Worm (Caenorhabditis elegans) whole organism, young adult: Measurements from ENCODE around the gene T06D8.10.

ENCODE experiments used
- B0336.3 ChIP-seq: fragments of 200-800 bp; sonication (Bioruptor generic); IDR thresholded peaks from 2 replicates; pipeline ENCODE4 v1.3.6; 2022; ENCODE audit warnings: missing genetic modification characterization, missing compliant biosample characterization
- C06A6.2 ChIP-seq: fragments of 200-800 bp; sonication (Bioruptor generic); conservative IDR thresholded peaks from 2 replicates; pipeline ENCODE4 v1.3.6; 2022; ENCODE audit warnings: missing genetic modification characterization, missing compliant biosample characterization
- C17E4.6 ChIP-seq: fragments of 200-800 bp; sonication (Bioruptor generic); IDR thresholded peaks from 2 replicates; pipeline ENCODE4 v1.3.6; 2022; ENCODE audit warnings: missing genetic modification reagents, missing genetic modification characterization, missing compliant biosample characterization
- F22D6.2 ChIP-seq: sonication (generic microtip); optimal IDR thresholded peaks from 2 replicates; lab custom pipeline; 2016; ENCODE audit warnings: mild to moderate bottlenecking, missing genetic modification characterization, missing compliant biosample characterization
- F57C9.4 ChIP-seq: sonication (generic microtip); optimal IDR thresholded peaks from 2 replicates; lab custom pipeline; 2017; ENCODE audit warnings: mild to moderate bottlenecking, missing genetic modification characterization, missing compliant biosample characterization
- T26A5.8 ChIP-seq: sonication (generic microtip); optimal IDR thresholded peaks from 2 replicates; lab custom pipeline; 2016; ENCODE audit warnings: missing genetic modification characterization, missing compliant biosample characterization
- Y53F4B.3 ChIP-seq: fragments of 200-800 bp; sonication (Bioruptor generic); IDR thresholded peaks from 2 replicates; pipeline ENCODE4 v1.3.6; 2022; ENCODE audit warnings: missing genetic modification reagents, missing genetic modification characterization, missing compliant biosample characterization
- akir-1 ChIP-seq: fragments of 200-800 bp; sonication (Bioruptor generic); optimal IDR thresholded peaks from 2 replicates; lab custom pipeline; 2018; ENCODE audit warnings: mild to moderate bottlenecking, missing genetic modification characterization, moderate library complexity, missing compliant biosample characterization
- attf-5 ChIP-seq: fragments of 200-800 bp; sonication (Bioruptor generic); optimal IDR thresholded peaks from 2 replicates; lab custom pipeline; 2018; ENCODE audit warnings: mild to moderate bottlenecking, missing genetic modification characterization, missing compliant biosample characterization
- bed-1 ChIP-seq: fragments of 200-800 bp; sonication (Bioruptor generic); IDR thresholded peaks from 2 replicates; pipeline ENCODE4 v1.3.6; 2022; ENCODE audit warnings: missing genetic modification reagents, missing genetic modification characterization, missing compliant biosample characterization
- ccch-3 ChIP-seq: fragments of 200-800 bp; sonication (Bioruptor generic); optimal IDR thresholded peaks from 2 replicates; lab custom pipeline; 2018; ENCODE audit warnings: mild to moderate bottlenecking, missing genetic modification characterization, missing compliant biosample characterization
- ceh-100 ChIP-seq: fragments of 200-800 bp; sonication (Bioruptor generic); IDR thresholded peaks from 2 replicates; pipeline ENCODE4 v1.3.6; 2022; ENCODE audit warnings: missing genetic modification reagents, missing genetic modification characterization, missing compliant biosample characterization
- ceh-27 ChIP-seq: fragments of 200-800 bp; sonication (Bioruptor generic); optimal IDR thresholded peaks from 2 replicates; lab custom pipeline; 2018; ENCODE audit warnings: mild to moderate bottlenecking, missing genetic modification characterization, moderate library complexity, missing compliant biosample characterization
- ceh-58 ChIP-seq: fragments of 200-800 bp; sonication (Bioruptor generic); IDR thresholded peaks from 2 replicates; pipeline ENCODE4 v1.3.6; 2022; ENCODE audit warnings: missing genetic modification characterization, missing compliant biosample characterization
- ceh-79 ChIP-seq: sonication (generic microtip); optimal IDR thresholded peaks from 2 replicates; lab custom pipeline; 2017; ENCODE audit warnings: mild to moderate bottlenecking, missing genetic modification characterization, missing compliant biosample characterization
- chd-7 ChIP-seq: sonication (generic microtip); optimal IDR thresholded peaks from 2 replicates; lab custom pipeline; 2016; ENCODE audit warnings: mild to moderate bottlenecking, missing genetic modification characterization, moderate library complexity, missing compliant biosample characterization
- dox-1 ChIP-seq: fragments of 200-800 bp; sonication (Bioruptor generic); IDR thresholded peaks from 2 replicates; pipeline ENCODE4 v1.3.6; 2022; ENCODE audit warnings: missing genetic modification reagents, missing genetic modification characterization, missing compliant biosample characterization
- dpff-1 ChIP-seq: sonication (generic microtip); optimal IDR thresholded peaks from 2 replicates; lab custom pipeline; 2017; ENCODE audit warnings: mild to moderate bottlenecking, missing genetic modification characterization, missing compliant biosample characterization
- dpl-1 ChIP-seq: fragments of 150-350 bp; optimal IDR thresholded peaks from 2 replicates; lab custom pipeline; 2014; ENCODE audit warnings: missing biosample characterization, missing genetic modification reagents, missing genetic modification characterization
- efl-1 ChIP-seq: fragments of 150-350 bp; optimal IDR thresholded peaks from 2 replicates; lab custom pipeline; 2014; ENCODE audit warnings: missing biosample characterization, missing genetic modification reagents, missing genetic modification characterization
- egl-44 ChIP-seq: fragments of 200-800 bp; sonication (Bioruptor generic); IDR thresholded peaks from 2 replicates; pipeline ENCODE4 v1.3.6; 2022; ENCODE audit warnings: missing genetic modification reagents, missing genetic modification characterization, missing compliant biosample characterization
- ets-4 ChIP-seq: fragments of 200-800 bp; sonication (Bioruptor generic); optimal IDR thresholded peaks from 2 replicates; lab custom pipeline; 2018; ENCODE audit warnings: mild to moderate bottlenecking, missing genetic modification characterization, missing compliant biosample characterization
- hlh-12 ChIP-seq: sonication (generic microtip); optimal IDR thresholded peaks from 2 replicates; lab custom pipeline; 2016; ENCODE audit warnings: missing genetic modification characterization, missing compliant biosample characterization
- hlh-26 ChIP-seq: fragments of 200-800 bp; sonication (Bioruptor generic); conservative IDR thresholded peaks from 2 replicates; pipeline ENCODE4 v1.3.6; 2022; ENCODE audit warnings: missing genetic modification reagents, missing genetic modification characterization, missing compliant biosample characterization
- let-526 ChIP-seq: fragments of 200-800 bp; sonication (Bioruptor generic); IDR thresholded peaks from 2 replicates; pipeline ENCODE4 v1.3.6; 2022; ENCODE audit warnings: missing genetic modification reagents, missing genetic modification characterization, missing compliant biosample characterization
- lin-35 ChIP-seq, 3 experiments: fragments of 150-350 bp in 2 of 3; sonication (generic microtip) in 1 of 3; optimal IDR thresholded peaks; 2 replicates each; lab custom pipeline; 2014 to 2018; ENCODE audit warnings: missing biosample characterization in 3 of 3, missing genetic modification characterization in 3 of 3, missing genetic modification reagents in 3 of 3
- lin-40 ChIP-seq: sonication (generic microtip); optimal IDR thresholded peaks from 2 replicates; lab custom pipeline; 2016; ENCODE audit warnings: missing genetic modification characterization, mild to moderate bottlenecking, missing compliant biosample characterization, missing genotype, missing genetic modification reagents
- lir-1 ChIP-seq: fragments of 200-800 bp; sonication (Bioruptor generic); conservative IDR thresholded peaks from 2 replicates; pipeline ENCODE4 v1.3.6; 2022; ENCODE audit warnings: missing genetic modification reagents, missing genetic modification characterization, missing compliant biosample characterization
- madf-6 ChIP-seq: fragments of 200-800 bp; sonication (Bioruptor generic); IDR thresholded peaks from 2 replicates; pipeline ENCODE4 v1.3.6; 2022; ENCODE audit warnings: missing genetic modification reagents, missing genetic modification characterization, missing compliant biosample characterization
- madf-8 ChIP-seq: fragments of 200-800 bp; sonication (Bioruptor generic); conservative IDR thresholded peaks from 2 replicates; pipeline ENCODE4 v1.3.6; 2022; ENCODE audit warnings: missing genetic modification reagents, missing genetic modification characterization, missing compliant biosample characterization
- mcd-1 ChIP-seq: fragments of 200-800 bp; sonication (Bioruptor generic); IDR thresholded peaks from 2 replicates; pipeline ENCODE4 v1.3.6; 2022; ENCODE audit warnings: missing genetic modification reagents, missing genetic modification characterization, missing compliant biosample characterization
- nfyb-1 ChIP-seq: fragments of 200-800 bp; sonication (Bioruptor generic); IDR thresholded peaks from 2 replicates; pipeline ENCODE4 v1.3.6; 2022; ENCODE audit warnings: missing genetic modification reagents, missing genetic modification characterization, missing compliant biosample characterization
- nhr-179 ChIP-seq: sonication (generic microtip); optimal IDR thresholded peaks from 2 replicates; lab custom pipeline; 2016; ENCODE audit warnings: mild to moderate bottlenecking, missing genetic modification characterization, missing compliant biosample characterization
- nhr-80 ChIP-seq: sonication (generic microtip); optimal IDR thresholded peaks from 2 replicates; lab custom pipeline; 2016; ENCODE audit warnings: missing genetic modification characterization, missing compliant biosample characterization
- pbrm-1 ChIP-seq: fragments of 200-800 bp; sonication (Bioruptor generic); IDR thresholded peaks from 2 replicates; pipeline ENCODE4 v1.3.6; 2022; ENCODE audit warnings: missing genetic modification reagents, missing genetic modification characterization, missing compliant biosample characterization
- repo-1 ChIP-seq: sonication (generic microtip); optimal IDR thresholded peaks from 2 replicates; lab custom pipeline; 2017; ENCODE audit warnings: mild to moderate bottlenecking, missing genetic modification characterization, missing compliant biosample characterization
- sea-2 ChIP-seq: fragments of 200-800 bp; sonication (Bioruptor generic); IDR thresholded peaks from 2 replicates; pipeline ENCODE4 v1.3.6; 2022; ENCODE audit warnings: missing genetic modification characterization, missing compliant biosample characterization
- snpc-3.4 ChIP-seq: sonication (generic microtip); optimal IDR thresholded peaks from 2 replicates; lab custom pipeline; 2017; ENCODE audit warnings: missing genetic modification characterization, mild to moderate bottlenecking, missing compliant biosample characterization, antibody characterized with exemption, moderate library complexity, missing genotype, missing genetic modification reagents
- snpc-4 ChIP-seq, 5 experiments: fragments of 150-350 bp in 1 of 5; sonication (generic microtip) in 4 of 5; optimal IDR thresholded peaks; 2 replicates each; lab custom pipeline; 2014 to 2018; ENCODE audit warnings: missing genetic modification characterization in 5 of 5, missing biosample characterization in 3 of 5, antibody characterized with exemption in 2 of 5, mild to moderate bottlenecking in 2 of 5, missing compliant biosample characterization in 2 of 5, missing genotype in 2 of 5, moderate library complexity in 2 of 5, missing genetic modification reagents in 1 of 5
- somi-1 ChIP-seq: fragments of 200-800 bp; sonication (Bioruptor generic); optimal IDR thresholded peaks from 2 replicates; lab custom pipeline; 2018; ENCODE audit warnings: mild to moderate bottlenecking, missing genetic modification characterization, missing compliant biosample characterization
- sptf-2 ChIP-seq: fragments of 200-800 bp; sonication (Bioruptor generic); optimal IDR thresholded peaks from 2 replicates; lab custom pipeline; 2018; ENCODE audit warnings: mild to moderate bottlenecking, missing genetic modification characterization, missing compliant biosample characterization
- tlf-1 ChIP-seq: fragments of 200-800 bp; sonication (Bioruptor generic); optimal IDR thresholded peaks from 2 replicates; lab custom pipeline; 2018; ENCODE audit warnings: mild to moderate bottlenecking, missing genetic modification characterization, missing compliant biosample characterization
- unc-62 ChIP-seq: fragments of 150-350 bp; optimal IDR thresholded peaks from 2 replicates; lab custom pipeline; 2014; ENCODE audit warnings: missing biosample characterization, missing genetic modification reagents, missing genetic modification characterization
- xnd-1 ChIP-seq: sonication (generic microtip); optimal IDR thresholded peaks from 2 replicates; lab custom pipeline; 2016; ENCODE audit warnings: missing genotype, missing genetic modification reagents, missing genetic modification characterization, missing compliant biosample characterization
- zfh-2 ChIP-seq: fragments of 200-800 bp; sonication (Bioruptor generic); conservative IDR thresholded peaks from 2 replicates; pipeline ENCODE4 v1.3.6; 2022; ENCODE audit warnings: missing genetic modification reagents, missing genetic modification characterization, missing compliant biosample characterization
- zim-3 ChIP-seq: sonication (generic microtip); optimal IDR thresholded peaks from 2 replicates; lab custom pipeline; 2017; ENCODE audit warnings: mild to moderate bottlenecking, missing genetic modification characterization, moderate library complexity, missing compliant biosample characterization
- ztf-18 ChIP-seq: sonication (generic microtip); optimal IDR thresholded peaks from 2 replicates; lab custom pipeline; 2016; ENCODE audit warnings: missing genotype, mild to moderate bottlenecking, missing genetic modification characterization, missing compliant biosample characterization
- ztf-28 ChIP-seq: fragments of 200-800 bp; sonication (Bioruptor generic); IDR thresholded peaks from 2 replicates; pipeline ENCODE4 v1.3.6; 2022; ENCODE audit warnings: missing genetic modification reagents, missing genetic modification characterization, missing compliant biosample characterization
- ztf-3 ChIP-seq: fragments of 200-800 bp; sonication (Bioruptor generic); optimal IDR thresholded peaks from 2 replicates; lab custom pipeline; 2018; ENCODE audit warnings: mild to moderate bottlenecking, missing genetic modification characterization, missing compliant biosample characterization

T06D8.10 gene

DNA sequence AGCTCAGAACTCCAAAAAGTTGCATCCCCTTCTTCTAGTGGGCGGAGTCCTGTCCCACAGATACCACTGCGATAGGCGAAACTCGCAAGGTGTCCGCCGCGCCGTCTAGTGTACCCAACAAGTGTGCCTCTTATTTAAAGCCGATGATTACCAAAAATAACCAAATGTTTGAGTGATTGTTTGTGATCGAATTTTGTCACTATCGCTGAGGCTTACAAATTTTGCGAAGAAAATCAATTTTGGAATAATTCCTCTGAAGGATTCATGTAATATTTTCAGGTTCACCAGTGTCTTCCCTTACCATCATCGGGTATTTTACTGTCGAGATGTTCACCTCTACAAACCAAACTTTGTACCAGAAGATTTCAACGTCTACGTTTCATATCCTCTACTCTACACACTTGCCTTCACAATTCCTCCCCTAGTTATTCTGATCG is 23.3 kb downstream of the T06D8.10 start (continued):
- no peak for TF ChIP-seq F22D6.2 (tag; lab: Kevin White, UChicago)
- peak; percentile 85 for TF ChIP-seq madf-8 (GFP tag; lab: Robert Waterston, UW)
- TF ChIP-seq hlh-12 (tag; lab: Kevin White, UChicago): no peak
- TF ChIP-seq nfyb-1 (GFP tag; lab: Robert Waterston, UW): peak; percentile 86
- peak in 1 of 3 experiments; percentile 49 for TF ChIP-seq lin-35 (GFP tag; optimal IDR thresholded peaks at IDR 0.05; lab: Kevin White, UChicago)
- 0 out of 2 replicates have a peak, but pooled peaks have one; percentile 20 for TF ChIP-seq egl-44 (GFP tag; lab: Robert Waterston, UW)
- peak; percentile 81 for TF ChIP-seq lin-40
- no peak for TF ChIP-seq ccch-3 (GFP tag; lab: Kevin White, UChicago)
- no peak for TF ChIP-seq zim-3 (tag; lab: Kevin White, UChicago)
- TF ChIP-seq ztf-28 (GFP tag; lab: Robert Waterston, UW): 0 out of 2 replicates have a peak, but pooled peaks have one; percentile 17
- TF ChIP-seq attf-5 (GFP tag; lab: Kevin White, UChicago): peak; percentile 40
- no peak for TF ChIP-seq unc-62
- peak; percentile 23 for TF ChIP-seq chd-7 (tag; lab: Kevin White, UChicago)
- TF ChIP-seq nhr-179 (tag; lab: Kevin White, UChicago): peak; percentile 11
- no peak for TF ChIP-seq sptf-2 (GFP tag; lab: Kevin White, UChicago)
- TF ChIP-seq snpc-3.4 (tag; lab: Kevin White, UChicago): peak; percentile 98
- peak; percentile 76 for TF ChIP-seq repo-1 (tag; lab: Kevin White, UChicago)
- no peak for TF ChIP-seq let-526 (GFP tag; lab: Robert Waterston, UW)
- no peak for TF ChIP-seq F57C9.4 (tag; lab: Kevin White, UChicago)
- TF ChIP-seq C17E4.6 (GFP tag; lab: Robert Waterston, UW): peak; percentile 71; the same call in 1 of the 2 replicates
- peak; percentile 68 for TF ChIP-seq dpff-1
- no peak for TF ChIP-seq ztf-3 (GFP tag; lab: Kevin White, UChicago)
- TF ChIP-seq hlh-26: no peak
- TF ChIP-seq T26A5.8 (tag; lab: Kevin White, UChicago): no peak
- TF ChIP-seq ceh-79 (tag; lab: Kevin White, UChicago): no peak
- peak; percentile 82 for TF ChIP-seq xnd-1
- TF ChIP-seq ztf-18 (tag; lab: Kevin White, UChicago): peak; percentile 66
- peak; percentile 99 for TF ChIP-seq snpc-4 (GFP tag; optimal IDR thresholded peaks at IDR 0.05; lab: Kevin White, UChicago)
- TF ChIP-seq snpc-4 (tag; optimal IDR thresholded peaks at IDR 0.05; lab: Kevin White, UChicago): peak; percentile 99 to 100 (median 99)
- TF ChIP-seq nhr-80 (tag; lab: Kevin White, UChicago): peak; percentile 60
- peak; percentile 3 for TF ChIP-seq somi-1 (GFP tag; lab: Kevin White, UChicago)
- TF ChIP-seq ets-4: peak; percentile 74
- TF ChIP-seq ceh-100 (GFP tag; lab: Robert Waterston, UW): peak; percentile 66
- TF ChIP-seq mcd-1 (GFP tag; lab: Robert Waterston, UW): peak; percentile 88
- no peak for TF ChIP-seq bed-1 (GFP tag; lab: Robert Waterston, UW)
- TF ChIP-seq dpl-1 (GFP tag; lab: Kevin White, UChicago): no peak
- TF ChIP-seq B0336.3 (GFP tag; lab: Robert Waterston, UW): peak; percentile 96
- TF ChIP-seq lir-1 (GFP tag; lab: Robert Waterston, UW): 0 out of 2 replicates have a peak, but pooled peaks have one; percentile 39
- TF ChIP-seq ceh-27: peak; percentile 53
- TF ChIP-seq akir-1 (GFP tag; lab: Kevin White, UChicago): no peak
- no peak for TF ChIP-seq ceh-58 (GFP tag; lab: Robert Waterston, UW)
- TF ChIP-seq madf-6 (GFP tag; lab: Robert Waterston, UW): peak; percentile 97
- TF ChIP-seq sea-2 (GFP tag; lab: Robert Waterston, UW): no peak
- peak; percentile 76 for TF ChIP-seq zfh-2 (GFP tag; lab: Robert Waterston, UW)
- peak; percentile 66 for TF ChIP-seq tlf-1 (GFP tag; lab: Kevin White, UChicago)
- peak; percentile 40 for TF ChIP-seq efl-1 (GFP tag; lab: Kevin White, UChicago)
- TF ChIP-seq dox-1 (GFP tag; lab: Robert Waterston, UW): peak; percentile 94
- no peak for TF ChIP-seq Y53F4B.3 (GFP tag; lab: Robert Waterston, UW)
- TF ChIP-seq pbrm-1 (GFP tag; lab: Robert Waterston, UW): peak; percentile 97
- peak; percentile 54; the same call in 1 of the 2 replicates for TF ChIP-seq C06A6.2
